Fruit fly (Drosophila melanogaster) whole organism, prepupa: Measurements from ENCODE around the gene CG9393.

Experiments
- Blimp-1 ChIP-seq: fragments of 200-800 bp; sonication (Bioruptor generic); optimal IDR thresholded peaks from 3 replicates; lab custom pipeline; 2017; ENCODE audit warnings: missing biosample characterization, missing genetic modification characterization, mild to moderate bottlenecking, moderate library complexity, missing genetic modification reagents
- CG10669 ChIP-seq: fragments of 200-800 bp; sonication (Bioruptor generic); optimal IDR thresholded peaks from 3 replicates; lab custom pipeline; 2018; ENCODE audit warnings: missing biosample characterization, mild to moderate bottlenecking, missing genetic modification characterization, moderate library complexity
- CG11294 ChIP-seq: fragments of 200-800 bp; sonication (Bioruptor generic); IDR thresholded peaks from 2 replicates; pipeline ENCODE4 v1.3.6; 2022; ENCODE audit warnings: missing biosample characterization, missing genetic modification characterization
- CG11762 ChIP-seq: fragments of 200-800 bp; sonication (Bioruptor generic); optimal IDR thresholded peaks from 3 replicates; lab custom pipeline; 2016; ENCODE audit warnings: missing biosample characterization, missing genetic modification characterization; ENCODE audit not compliant: insufficient read depth
- CG11902 ChIP-seq: fragments of 200-800 bp; sonication (Bioruptor generic); optimal IDR thresholded peaks from 3 replicates; lab custom pipeline; 2016; ENCODE audit warnings: missing biosample characterization, missing genetic modification characterization
- CG16779 ChIP-seq: fragments of 200-800 bp; sonication (Bioruptor generic); optimal IDR thresholded peaks from 3 replicates; lab custom pipeline; 2017; ENCODE audit warnings: missing biosample characterization, mild to moderate bottlenecking, missing genetic modification characterization
- CG3032 ChIP-seq: fragments of 200-800 bp; optimal IDR thresholded peaks from 2 replicates; lab custom pipeline; 2019; ENCODE audit warnings: missing biosample characterization, mild to moderate bottlenecking, missing genetic modification characterization, moderate library complexity
- CG32006 ChIP-seq: fragments of 200-800 bp; sonication (Bioruptor generic); optimal IDR thresholded peaks from 3 replicates; lab custom pipeline; 2017; ENCODE audit warnings: missing biosample characterization, mild to moderate bottlenecking, missing genetic modification characterization
- CG3919 ChIP-seq: fragments of 200-800 bp; sonication (Bioruptor generic); optimal IDR thresholded peaks from 3 replicates; lab custom pipeline; 2016; ENCODE audit warnings: missing biosample characterization, missing genetic modification characterization
- CG6163 ChIP-seq: fragments of 200-800 bp; sonication (Bioruptor generic); IDR thresholded peaks from 3 replicates; pipeline ENCODE4 v1.3.6; 2022; ENCODE audit warnings: missing biosample characterization, missing genetic modification characterization
- CG6276 ChIP-seq: fragments of 200-800 bp; sonication (Bioruptor generic); optimal IDR thresholded peaks from 2 replicates; lab custom pipeline; 2017; ENCODE audit warnings: missing biosample characterization, mild to moderate bottlenecking, missing genetic modification characterization
- CG6792 ChIP-seq: fragments of 200-800 bp; sonication (Bioruptor generic); optimal IDR thresholded peaks from 3 replicates; lab custom pipeline; 2016; ENCODE audit warnings: missing biosample characterization, missing genetic modification characterization
- CG6808 ChIP-seq: fragments of 200-800 bp; sonication (Bioruptor generic); optimal IDR thresholded peaks from 3 replicates; lab custom pipeline; 2017; ENCODE audit warnings: missing biosample characterization, missing genetic modification characterization, mild to moderate bottlenecking, moderate library complexity, missing genetic modification reagents
- CG7368 ChIP-seq: fragments of 200-800 bp; sonication (Bioruptor generic); optimal IDR thresholded peaks from 3 replicates; lab custom pipeline; 2016; ENCODE audit warnings: missing biosample characterization, missing genetic modification characterization
- CG8119 ChIP-seq: fragments of 200-800 bp; sonication (Bioruptor generic); IDR thresholded peaks from 3 replicates; pipeline ENCODE4 v1.3.6; 2022; ENCODE audit warnings: missing biosample characterization, missing genetic modification characterization
- Eip75B ChIP-seq: fragments of 200-800 bp; sonication (Bioruptor generic); optimal IDR thresholded peaks from 3 replicates; lab custom pipeline; 2016; ENCODE audit warnings: missing biosample characterization, missing genetic modification characterization
- Eip78C ChIP-seq: fragments of 200-800 bp; sonication (Bioruptor generic); peaks from one replicate; lab custom pipeline; 2016; ENCODE audit warnings: missing biosample characterization, missing genetic modification characterization
- Ets21C ChIP-seq: fragments of 200-800 bp; sonication (Bioruptor generic); optimal IDR thresholded peaks from 3 replicates; lab custom pipeline; 2016; ENCODE audit warnings: missing biosample characterization, missing genetic modification characterization
- Ets96B ChIP-seq: fragments of 200-800 bp; optimal IDR thresholded peaks from 2 replicates; lab custom pipeline; 2019; ENCODE audit warnings: missing biosample characterization, mild to moderate bottlenecking, missing genetic modification characterization, moderate library complexity
- Gug ChIP-seq: fragments of 200-800 bp; sonication (Bioruptor generic); IDR thresholded peaks from 2 replicates; pipeline ENCODE4 v1.3.6; 2022; ENCODE audit warnings: missing biosample characterization, missing genetic modification characterization
- Hr38 ChIP-seq: sonication (Bioruptor generic); optimal IDR thresholded peaks from 2 replicates; lab custom pipeline; 2016; ENCODE audit warnings: missing biosample characterization, missing genetic modification characterization
- Hr39 ChIP-seq: fragments of 200-800 bp; sonication (Bioruptor generic); optimal IDR thresholded peaks from 2 replicates; lab custom pipeline; 2016; ENCODE audit warnings: missing biosample characterization, missing genetic modification characterization
- Hr4 ChIP-seq: fragments of 200-800 bp; sonication (Bioruptor generic); optimal IDR thresholded peaks from 3 replicates; lab custom pipeline; 2016; ENCODE audit warnings: missing biosample characterization, missing genetic modification characterization
- Met ChIP-seq: fragments of 200-800 bp; sonication (Bioruptor generic); optimal IDR thresholded peaks from 3 replicates; lab custom pipeline; 2016; ENCODE audit warnings: missing biosample characterization, missing genetic modification characterization
- OdsH ChIP-seq: fragments of 200-800 bp; sonication (Bioruptor generic); optimal IDR thresholded peaks from 3 replicates; lab custom pipeline; 2016; ENCODE audit warnings: missing biosample characterization, missing genetic modification characterization
- Smox ChIP-seq: fragments of 200-800 bp; sonication (Bioruptor generic); optimal IDR thresholded peaks from 3 replicates; lab custom pipeline; 2016; ENCODE audit warnings: missing biosample characterization, missing genetic modification characterization
- Sox14 ChIP-seq: fragments of 200-800 bp; sonication (Bioruptor generic); optimal IDR thresholded peaks from 3 replicates; lab custom pipeline; 2016; ENCODE audit warnings: missing biosample characterization, missing genetic modification characterization
- achi ChIP-seq: fragments of 200-800 bp; sonication (Bioruptor generic); optimal IDR thresholded peaks from 3 replicates; lab custom pipeline; 2016; ENCODE audit warnings: missing biosample characterization, missing genetic modification characterization
- cyc ChIP-seq: fragments of 200-800 bp; sonication (Bioruptor generic); optimal IDR thresholded peaks from 3 replicates; lab custom pipeline; 2016; ENCODE audit warnings: missing biosample characterization, missing genetic modification characterization
- dsx ChIP-seq: fragments of 200-800 bp; optimal IDR thresholded peaks from 3 replicates; lab custom pipeline; 2019; ENCODE audit warnings: missing biosample characterization, mild to moderate bottlenecking, missing genetic modification characterization, moderate library complexity; ENCODE audit not compliant: poor library complexity, severe bottlenecking
- esn ChIP-seq: fragments of 200-800 bp; sonication (Bioruptor generic); optimal IDR thresholded peaks from 2 replicates; lab custom pipeline; 2016; ENCODE audit warnings: missing biosample characterization, mild to moderate bottlenecking, missing genetic modification characterization, moderate library complexity
- fd59A ChIP-seq: fragments of 200-800 bp; sonication (Bioruptor generic); optimal IDR thresholded peaks from 2 replicates; lab custom pipeline; 2017; ENCODE audit warnings: missing biosample characterization, mild to moderate bottlenecking, missing genetic modification characterization, missing genetic modification reagents
- fd85E ChIP-seq: fragments of 200-800 bp; sonication (Bioruptor generic); optimal IDR thresholded peaks from 3 replicates; lab custom pipeline; 2016; ENCODE audit warnings: missing biosample characterization, missing genetic modification characterization
- fkh ChIP-seq: fragments of 200-800 bp; sonication (Bioruptor generic); optimal IDR thresholded peaks from 3 replicates; lab custom pipeline; 2017; ENCODE audit warnings: missing biosample characterization, mild to moderate bottlenecking, missing genetic modification characterization, moderate library complexity
- lz ChIP-seq: fragments of 200-800 bp; sonication (Bioruptor generic); optimal IDR thresholded peaks from 3 replicates; lab custom pipeline; 2016; ENCODE audit warnings: missing biosample characterization, missing genetic modification characterization
- net ChIP-seq: fragments of 200-800 bp; sonication (Bioruptor generic); optimal IDR thresholded peaks from 3 replicates; lab custom pipeline; 2016; ENCODE audit warnings: missing biosample characterization, missing genetic modification characterization
- salr ChIP-seq, 2 experiments: fragments of 200-800 bp; sonication (Bioruptor generic); optimal IDR thresholded peaks; 3 replicates each; lab custom pipeline; 2016 to 2018; ENCODE audit warnings: missing biosample characterization in 2 of 2, missing genetic modification characterization in 2 of 2, mild to moderate bottlenecking in 1 of 2
- svp ChIP-seq: fragments of 200-800 bp; sonication (Bioruptor generic); peaks from one replicate; lab custom pipeline; 2016; ENCODE audit warnings: missing biosample characterization, missing genetic modification characterization
- topi ChIP-seq: fragments of 200-800 bp; sonication (Bioruptor generic); optimal IDR thresholded peaks from 3 replicates; lab custom pipeline; 2016; ENCODE audit warnings: missing biosample characterization, missing genetic modification characterization
- vri ChIP-seq: fragments of 200-800 bp; sonication (Bioruptor generic); optimal IDR thresholded peaks from 3 replicates; lab custom pipeline; 2016; ENCODE audit warnings: missing biosample characterization, mild to moderate bottlenecking, missing genetic modification characterization

CG9393 gene

DNA sequence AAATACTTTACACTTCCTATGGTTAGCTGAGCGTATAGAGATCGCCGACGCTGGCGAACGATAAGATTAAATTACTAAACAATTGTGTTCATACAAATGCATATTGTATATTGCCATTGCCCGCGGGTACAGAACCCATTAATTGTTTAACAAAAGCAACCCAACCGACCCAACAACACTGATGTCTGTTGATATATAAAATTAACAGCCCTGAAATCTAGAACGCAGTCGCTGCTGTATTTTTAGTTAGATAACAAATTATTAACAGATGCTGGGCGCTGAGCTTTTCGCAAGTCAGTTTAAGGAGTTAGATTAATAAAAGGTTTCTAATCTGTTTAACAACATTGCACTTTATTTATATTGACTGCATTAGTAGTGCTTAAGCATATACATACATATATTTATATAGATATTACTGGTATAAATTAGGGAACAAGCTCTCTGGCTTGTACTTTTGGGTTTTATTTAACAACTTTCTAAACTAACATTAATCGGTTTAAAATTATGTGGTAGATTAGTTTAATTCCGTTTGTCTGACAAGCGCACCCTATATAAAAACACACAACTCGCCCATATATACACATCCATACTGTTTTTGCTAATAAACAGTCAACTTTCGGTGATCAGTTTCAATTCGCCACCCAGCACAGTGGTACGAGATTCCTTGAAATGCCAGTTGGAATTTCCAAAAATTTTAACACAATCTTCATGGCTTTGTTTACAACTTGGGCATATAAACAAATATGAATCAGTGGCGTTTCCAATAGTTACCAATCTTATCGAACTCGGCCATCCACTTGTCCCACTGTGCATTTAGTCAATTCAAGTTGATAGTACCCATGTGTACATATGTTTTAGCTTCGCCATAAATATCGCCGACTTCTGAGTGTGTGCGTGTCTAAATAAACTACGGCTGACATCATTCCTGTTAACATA is 35.3 kb downstream of the CG9393 start (continued):
- no peak for TF ChIP-seq achi (GFP tag; lab: Kevin White, UChicago)
- no peak for TF ChIP-seq Ets96B (tag; lab: Kevin White, UChicago)
- TF ChIP-seq CG10669, result peak; percentile 85
- peak; percentile 28 for TF ChIP-seq fd59A (GFP tag; lab: Kevin White, UChicago)
- TF ChIP-seq Met (GFP tag; lab: Kevin White, UChicago), result no peak
- TF ChIP-seq salr (GFP tag; optimal IDR thresholded peaks at IDR 0.05; lab: Kevin White, UChicago), result peak in 1 of 2 experiments; percentile 55
- peak; percentile 90 for TF ChIP-seq fkh (GFP tag; lab: Kevin White, UChicago)
- no peak for TF ChIP-seq dsx
- peak; percentile 12 for TF ChIP-seq Hr38 (GFP tag; lab: Kevin White, UChicago)
- TF ChIP-seq Smox (GFP tag; lab: Kevin White, UChicago), result no peak
- TF ChIP-seq CG3032 (tag; lab: Kevin White, UChicago), result peak; percentile 57
- peak; percentile 87 for TF ChIP-seq OdsH
- TF ChIP-seq Blimp-1, result peak; percentile 27
- no peak for TF ChIP-seq Hr4
- peak; percentile 90 for TF ChIP-seq Gug
- peak; percentile 88 for TF ChIP-seq CG11762 (GFP tag; lab: Kevin White, UChicago)
- TF ChIP-seq CG11902, result peak; percentile 91
- no peak for TF ChIP-seq Hr39 (GFP tag; lab: Kevin White, UChicago)
- peak; percentile 94 for TF ChIP-seq svp (GFP tag; lab: Kevin White, UChicago)
- peak; percentile 91 for TF ChIP-seq topi (GFP tag; lab: Kevin White, UChicago)
- peak; percentile 84 for TF ChIP-seq CG6792 (GFP tag; lab: Kevin White, UChicago)
- peak; percentile 83 for TF ChIP-seq CG16779 (tag; lab: Kevin White, UChicago)
- TF ChIP-seq CG6276 (GFP tag; lab: Kevin White, UChicago), result peak; percentile 90
- TF ChIP-seq CG32006 (GFP tag; lab: Kevin White, UChicago), result no peak
- TF ChIP-seq net (GFP tag; lab: Kevin White, UChicago), result peak; percentile 88
- TF ChIP-seq cyc (GFP tag; lab: Kevin White, UChicago), result peak; percentile 86
- peak; percentile 85 for TF ChIP-seq lz (GFP tag; lab: Kevin White, UChicago)
- TF ChIP-seq Eip75B (GFP tag; lab: Kevin White, UChicago), result no peak
- peak; percentile 87 for TF ChIP-seq esn (GFP tag; lab: Kevin White, UChicago)
- peak; percentile 94 for TF ChIP-seq CG11294 (GFP tag; lab: Robert Waterston, UW)
- no peak for TF ChIP-seq Sox14 (GFP tag; lab: Kevin White, UChicago)
- TF ChIP-seq CG3919 (GFP tag; lab: Kevin White, UChicago), result peak; percentile 94
- peak; percentile 86 for TF ChIP-seq CG8119 (GFP tag; lab: Robert Waterston, UW)
- peak; percentile 77 for TF ChIP-seq Ets21C (GFP tag; lab: Kevin White, UChicago)
- peak; percentile 85 for TF ChIP-seq fd85E
- no peak for TF ChIP-seq CG7368 (GFP tag; lab: Kevin White, UChicago)
- peak; percentile 97 for TF ChIP-seq CG6163
- peak; percentile 98 for TF ChIP-seq Eip78C (GFP tag; lab: Kevin White, UChicago)
- TF ChIP-seq CG6808 (GFP tag; lab: Kevin White, UChicago), result no peak
- peak; percentile 88 for TF ChIP-seq vri (GFP tag; lab: Kevin White, UChicago)

DNA sequence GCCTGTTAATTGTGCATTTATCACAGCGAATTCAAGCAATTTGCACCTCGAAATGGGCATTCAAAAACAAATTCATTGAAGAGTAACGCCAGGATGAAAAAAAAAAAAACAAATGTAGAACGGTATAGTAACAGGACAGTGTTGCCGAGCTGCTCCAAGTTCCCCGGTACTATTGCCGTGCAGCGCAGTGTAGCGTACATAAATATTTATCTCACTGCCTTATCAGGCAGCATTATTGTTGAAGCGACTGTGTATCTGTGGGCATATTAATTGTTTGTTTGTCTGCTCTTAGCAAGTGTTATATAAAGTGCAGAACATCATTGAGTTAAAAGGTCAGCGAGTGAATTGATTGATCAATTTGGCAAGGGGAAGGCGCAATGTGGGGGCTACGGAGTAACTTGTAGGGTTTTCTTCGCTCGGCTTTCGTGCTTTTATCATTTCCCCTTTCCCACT is 47.0 kb downstream of the CG9393 start:
- TF ChIP-seq svp (GFP tag; lab: Kevin White, UChicago) (peak; percentile 74), fkh (GFP tag; lab: Kevin White, UChicago) (peak; percentile 84), Hr4 (no peak)
